Fruit fly (Drosophila melanogaster) S2 (cell line): ENCODE measurements around the gene CG42258.

Source experiments
- CG8478 ChIP-seq: fragments of >200 bp; optimal IDR thresholded peaks from 2 replicates; lab custom pipeline; 2018
- CTCF ChIP-seq, 2 experiments: fragments of >200 bp; optimal IDR thresholded peaks; 2 replicates each; lab custom pipeline; 2018

DNA sequence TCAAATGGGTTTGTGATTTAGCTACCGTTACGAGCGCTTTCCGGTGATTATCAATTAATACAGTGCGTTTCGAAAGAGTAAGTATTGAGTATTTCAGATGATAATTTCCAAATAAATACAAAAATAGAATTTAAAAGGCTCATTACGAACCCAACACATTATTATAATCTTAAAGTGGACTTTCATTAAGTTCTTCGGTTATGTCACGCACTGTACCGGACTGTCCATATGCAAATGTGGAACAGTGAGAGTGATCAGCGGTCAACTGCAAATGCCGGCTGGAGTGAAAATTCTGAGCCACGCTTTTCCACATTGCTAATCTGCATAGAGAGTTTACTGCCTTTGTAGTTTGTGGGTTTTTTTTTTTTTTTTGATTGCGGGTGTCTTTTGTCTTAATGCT is 9.6 kb upstream of the CG42258 start:
- TF ChIP-seq CG8478 (no peak), CTCF (optimal IDR thresholded peaks at IDR 0.05; lab: Kevin White, UChicago) (no peak)
